Fruit fly (Drosophila melanogaster): ENCODE measurements around the gene cas.

The cas gene

DNA sequence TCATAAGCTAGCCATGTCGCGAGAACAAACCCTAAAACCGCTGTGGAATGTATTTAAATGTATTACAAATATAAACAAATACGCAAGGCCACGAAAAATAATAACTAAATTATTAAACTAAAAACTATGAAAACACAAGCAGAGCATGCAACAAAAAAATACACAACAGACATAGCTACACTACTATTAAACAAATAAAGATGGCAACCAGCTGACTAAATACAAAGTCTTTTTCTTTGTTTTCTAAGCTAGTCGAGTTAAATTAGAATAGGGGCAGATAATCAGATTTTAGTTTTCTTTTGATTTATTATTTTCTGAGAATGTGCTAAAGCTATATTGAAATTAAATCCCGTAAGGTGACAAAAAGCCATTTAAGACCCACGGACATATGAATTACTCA, 30.0 kb upstream of the cas start (continued):
- peak; percentile 66 for TF ChIP-seq CG13296 (GFP tag; optimal IDR thresholded peaks at IDR 0.05)
- TF ChIP-seq hbn (GFP tag; IDR thresholded peaks at IDR 0.05; ENCODE audit: partially characterized antibody): no peak
- no peak for TF ChIP-seq Atf-2 (GFP tag; optimal IDR thresholded peaks at IDR 0.05)
- TF ChIP-seq seq (GFP tag; IDR thresholded peaks at IDR 0.05): no peak
- peak; percentile 78 for TF ChIP-seq ATbp (GFP tag; optimal IDR thresholded peaks at IDR 0.05)
- TF ChIP-seq scrt (GFP tag; optimal IDR thresholded peaks at IDR 0.05): peak; percentile 53
- TF ChIP-seq Oaz (GFP tag; IDR thresholded peaks at IDR 0.05): no peak
- TF ChIP-seq pfk (GFP tag; optimal IDR thresholded peaks at IDR 0.05): peak; percentile 5
- TF ChIP-seq fd102C (GFP tag; optimal IDR thresholded peaks at IDR 0.05): no peak
- no peak for TF ChIP-seq ato (GFP tag; IDR thresholded peaks at IDR 0.05; ENCODE audit: partially characterized antibody)
- TF ChIP-seq peb (GFP tag; IDR thresholded peaks at IDR 0.05): no peak
- TF ChIP-seq CG17612 (GFP tag; IDR thresholded peaks at IDR 0.05): no peak
- peak; percentile 56 for TF ChIP-seq Meics (GFP tag; optimal IDR thresholded peaks at IDR 0.05)
- TF ChIP-seq CG8478 (optimal IDR thresholded peaks at IDR 0.05): no peak
- TF ChIP-seq gem (tag; optimal IDR thresholded peaks at IDR 0.05): no peak
- no peak for TF ChIP-seq BtbVII (GFP tag; optimal IDR thresholded peaks at IDR 0.05)
- peak; percentile 53 for TF ChIP-seq CG15601 (tag; optimal IDR thresholded peaks at IDR 0.05)
- TF ChIP-seq CG18262 (tag; optimal IDR thresholded peaks at IDR 0.05): no peak
- peak; percentile 81 for TF ChIP-seq CG6813 (GFP tag; optimal IDR thresholded peaks at IDR 0.05)
- TF ChIP-seq CG9876 (GFP tag; optimal IDR thresholded peaks at IDR 0.05): no peak
- no peak for TF ChIP-seq CG17328 (GFP tag; IDR thresholded peaks at IDR 0.05)
- TF ChIP-seq CG16815 (GFP tag; optimal IDR thresholded peaks at IDR 0.05): no peak
- TF ChIP-seq CG5953 (GFP tag; IDR thresholded peaks at IDR 0.05): no peak
- no peak for TF ChIP-seq ci (GFP tag; IDR thresholded peaks at IDR 0.05)
- no peak for TF ChIP-seq CG11696 (GFP tag; IDR thresholded peaks at IDR 0.05)
- no peak for TF ChIP-seq HLHmδ (GFP tag; optimal IDR thresholded peaks at IDR 0.05)
- TF ChIP-seq CG2712 (tag; optimal IDR thresholded peaks at IDR 0.05): no peak
- no peak for TF ChIP-seq psq (GFP tag; optimal IDR thresholded peaks at IDR 0.05)
- TF ChIP-seq CG9727 (GFP tag; optimal IDR thresholded peaks at IDR 0.05): no peak
- no peak for TF ChIP-seq Sry-δ (GFP tag; optimal IDR thresholded peaks at IDR 0.05)
- no peak for TF ChIP-seq ase (GFP tag; IDR thresholded peaks at IDR 0.05)
- no peak for TF ChIP-seq HLH4C (GFP tag; IDR thresholded peaks at IDR 0.05; ENCODE audit: partially characterized antibody)
- TF ChIP-seq bsh (GFP tag; optimal IDR thresholded peaks at IDR 0.05): no peak
- no peak for TF ChIP-seq sisA (GFP tag; IDR thresholded peaks at IDR 0.05)
- TF ChIP-seq CG8944 (GFP tag; optimal IDR thresholded peaks at IDR 0.05): no peak
- peak; percentile 8 for TF ChIP-seq fd64A (GFP tag; optimal IDR thresholded peaks at IDR 0.05)
- no peak for TF ChIP-seq CG13894 (tag; optimal IDR thresholded peaks at IDR 0.05)
- TF ChIP-seq ken (GFP tag; IDR thresholded peaks at IDR 0.05): no peak
- peak; percentile 12 for TF ChIP-seq pho (GFP tag; optimal IDR thresholded peaks at IDR 0.05)
- TF ChIP-seq jing (GFP tag; optimal IDR thresholded peaks at IDR 0.05): no peak
- no peak for TF ChIP-seq en (GFP tag; optimal IDR thresholded peaks at IDR 0.05)
- no peak for TF ChIP-seq Dll (GFP tag; IDR thresholded peaks at IDR 0.05; ENCODE audit: partially characterized antibody)
- no peak for TF ChIP-seq sqz (GFP tag; optimal IDR thresholded peaks at IDR 0.05)
- TF ChIP-seq Awh (GFP tag; IDR thresholded peaks at IDR 0.05): no peak
- TF ChIP-seq CG12744 (GFP tag; optimal IDR thresholded peaks at IDR 0.05): peak; percentile 7
- TF ChIP-seq slou (GFP tag; optimal IDR thresholded peaks at IDR 0.05): no peak
- TF ChIP-seq abd-A (tag; optimal IDR thresholded peaks at IDR 0.05): no peak

All from whole organism, embryonic.